Worm (Caenorhabditis elegans) whole organism, L4/young adult: ENCODE results near the gene sqrd-1.

Experiments
- W03F9.2 ChIP-seq: fragments of 150-350 bp; optimal IDR thresholded peaks from 2 replicates; lab custom pipeline; 2014; ENCODE audit warnings: missing biosample characterization, missing genetic modification characterization
- dao-5 ChIP-seq: sonication (generic microtip); optimal IDR thresholded peaks from 2 replicates; lab custom pipeline; 2016; ENCODE audit warnings: missing genotype, missing genetic modification characterization, moderate library complexity, missing compliant biosample characterization
- him-1 ChIP-seq: sonication (generic microtip); optimal IDR thresholded peaks from 2 replicates; lab custom pipeline; 2016; ENCODE audit warnings: missing genotype, missing genetic modification reagents, missing genetic modification characterization, missing compliant biosample characterization

- TF ChIP-seq him-1 (no peak), dao-5 (tag; lab: Kevin White, UChicago) (no peak), W03F9.2 (tag; lab: Kevin White, UChicago) (no peak)
These were observed 50.3 kb downstream of the sqrd-1 start for ce11 chrIV:14269932-14270331.
